Worm (Caenorhabditis elegans): ENCODE results near the gene R07B7.2.

DNA sequence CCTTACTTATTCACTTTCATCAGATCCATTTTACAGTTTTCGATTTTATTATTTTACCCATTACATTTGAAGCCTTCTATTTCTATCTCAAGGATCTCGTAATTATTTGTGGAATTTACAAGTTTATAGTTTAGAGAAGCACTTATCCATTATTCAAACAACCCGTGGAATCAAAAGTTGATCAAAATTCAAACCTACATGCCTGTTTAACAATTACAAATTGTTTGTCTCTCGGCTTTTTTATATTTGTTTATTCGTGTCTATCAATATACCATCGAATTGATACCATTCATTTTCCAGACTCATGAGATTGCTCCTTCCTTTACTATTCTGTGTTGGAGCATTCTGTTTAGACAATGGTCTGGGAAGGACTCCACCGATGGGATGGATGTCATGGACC, 27.4 kb upstream of the R07B7.2 start, which contains the start of gene gana-1:
- TF ChIP-seq fkh-3 (tag; optimal IDR thresholded peaks at IDR 0.05), result no peak
- no peak for TF ChIP-seq ekl-4 (GFP tag; IDR thresholded peaks at IDR 0.05)
- TF ChIP-seq T26A5.8 (tag; optimal IDR thresholded peaks at IDR 0.05), result no peak
